Fruit fly (Drosophila melanogaster) whole organism, embryonic: ENCODE data around the gene NaPi-III.

ENCODE experiments used
- Asciz ChIP-seq: fragments of 200-800 bp; sonication (Bioruptor generic); optimal IDR thresholded peaks from 2 replicates; lab custom pipeline; 2017; ENCODE audit warnings: missing biosample characterization, mild to moderate bottlenecking, missing genetic modification characterization, missing genetic modification reagents
- Atf3 ChIP-seq: fragments of 200-800 bp; sonication (Bioruptor generic); optimal IDR thresholded peaks from 3 replicates; lab custom pipeline; 2016; ENCODE audit warnings: missing biosample characterization, missing genetic modification characterization
- B-H2 ChIP-seq: fragments of 200-800 bp; sonication (Bioruptor generic); optimal IDR thresholded peaks from 2 replicates; lab custom pipeline; 2018; ENCODE audit warnings: missing biosample characterization, mild to moderate bottlenecking, missing genetic modification characterization
- BtbVII ChIP-seq: fragments of 200-800 bp; sonication (Bioruptor generic); optimal IDR thresholded peaks from 3 replicates; lab custom pipeline; 2017; ENCODE audit warnings: missing biosample characterization, mild to moderate bottlenecking, missing genetic modification characterization
- CG11085 ChIP-seq: fragments of 200-800 bp; sonication (Bioruptor generic); IDR thresholded peaks from 2 replicates; pipeline ENCODE4 v1.3.6; 2022; ENCODE audit warnings: missing biosample characterization, missing genetic modification characterization
- CG12155 ChIP-seq: fragments of 200-800 bp; sonication (Bioruptor generic); optimal IDR thresholded peaks from 3 replicates; lab custom pipeline; 2016; ENCODE audit warnings: missing biosample characterization, missing genetic modification characterization
- CG12299 ChIP-seq: fragments of 200-800 bp; sonication (Bioruptor generic); optimal IDR thresholded peaks from 2 replicates; lab custom pipeline; 2018; ENCODE audit warnings: missing biosample characterization, mild to moderate bottlenecking, missing genetic modification characterization
- CG12769 ChIP-seq: fragments of 200-800 bp; sonication (Bioruptor generic); optimal IDR thresholded peaks from 2 replicates; lab custom pipeline; 2019; ENCODE audit warnings: missing biosample characterization, mild to moderate bottlenecking, missing genetic modification characterization, moderate library complexity
- CG13287 ChIP-seq: fragments of 200-800 bp; sonication (Bioruptor generic); IDR thresholded peaks from 2 replicates; pipeline ENCODE4 v1.3.6; 2022; ENCODE audit warnings: missing biosample characterization, missing genetic modification characterization; ENCODE audit not compliant: partially characterized antibody
- CG14965 ChIP-seq: fragments of 200-800 bp; sonication (Bioruptor generic); optimal IDR thresholded peaks from 2 replicates; lab custom pipeline; 2016; ENCODE audit warnings: missing biosample characterization, missing genetic modification characterization, borderline replicate concordance
- CG15514 ChIP-seq: fragments of 200-800 bp; sonication (Bioruptor generic); optimal IDR thresholded peaks from 3 replicates; lab custom pipeline; 2017; ENCODE audit warnings: missing biosample characterization, missing genetic modification characterization, mild to moderate bottlenecking, moderate library complexity, missing genetic modification reagents
- CG15601 ChIP-seq: fragments of 200-800 bp; sonication (Bioruptor generic); optimal IDR thresholded peaks from 3 replicates; lab custom pipeline; 2019; ENCODE audit warnings: missing biosample characterization, mild to moderate bottlenecking, missing genetic modification characterization, moderate library complexity
- CG1602 ChIP-seq: fragments of 200-800 bp; sonication (Bioruptor generic); optimal IDR thresholded peaks from 3 replicates; lab custom pipeline; 2016; ENCODE audit warnings: missing biosample characterization, missing genetic modification characterization
- CG16813 ChIP-seq: fragments of 200-800 bp; sonication (Bioruptor generic); IDR thresholded peaks from 3 replicates; pipeline ENCODE4 v1.3.6; 2022; ENCODE audit warnings: missing biosample characterization, missing genetic modification characterization; ENCODE audit not compliant: partially characterized antibody
- CG17802 ChIP-seq: fragments of 200-800 bp; sonication (Bioruptor generic); optimal IDR thresholded peaks from 2 replicates; lab custom pipeline; 2018; ENCODE audit warnings: missing biosample characterization, mild to moderate bottlenecking, missing genetic modification characterization, moderate library complexity
- CG18262 ChIP-seq: fragments of 200-800 bp; optimal IDR thresholded peaks from 3 replicates; lab custom pipeline; 2019; ENCODE audit warnings: missing biosample characterization, mild to moderate bottlenecking, missing genetic modification characterization, moderate library complexity
- CG3407 ChIP-seq: fragments of 200-800 bp; sonication (Bioruptor generic); optimal IDR thresholded peaks from 2 replicates; lab custom pipeline; 2018; ENCODE audit warnings: missing biosample characterization, mild to moderate bottlenecking, missing genetic modification characterization
- CG34224 ChIP-seq: fragments of 200-800 bp; sonication (Bioruptor generic); IDR thresholded peaks from 3 replicates; pipeline ENCODE4 v1.3.6; 2022; ENCODE audit warnings: missing biosample characterization, missing genetic modification characterization; ENCODE audit not compliant: partially characterized antibody
- CG3726 ChIP-seq: fragments of 200-800 bp; sonication (Bioruptor generic); IDR thresholded peaks from 3 replicates; pipeline ENCODE4, ENCODE4 v1.3.6; 2022; ENCODE audit warnings: missing biosample characterization, missing genetic modification characterization
- CG4617 ChIP-seq: fragments of 200-800 bp; sonication (Bioruptor generic); optimal IDR thresholded peaks from 3 replicates; lab custom pipeline; 2016; ENCODE audit warnings: missing biosample characterization, missing genetic modification characterization, borderline replicate concordance
- CG5180 ChIP-seq: fragments of 200-800 bp; sonication (Bioruptor generic); optimal IDR thresholded peaks from 3 replicates; lab custom pipeline; 2017; ENCODE audit warnings: missing biosample characterization, missing genetic modification characterization, mild to moderate bottlenecking, moderate library complexity, missing genetic modification reagents
- CG5245 ChIP-seq: fragments of 200-800 bp; sonication (Bioruptor generic); optimal IDR thresholded peaks from 3 replicates; lab custom pipeline; 2016; ENCODE audit warnings: missing biosample characterization, missing genetic modification characterization
- CG7372 ChIP-seq: fragments of 200-800 bp; sonication (Bioruptor generic); IDR thresholded peaks from 2 replicates; pipeline ENCODE4 v1.3.6; 2022; ENCODE audit warnings: missing biosample characterization, missing genetic modification characterization
- CG8281 ChIP-seq: fragments of 200-800 bp; sonication (Bioruptor generic); optimal IDR thresholded peaks from 2 replicates; lab custom pipeline; 2018; ENCODE audit warnings: missing biosample characterization, mild to moderate bottlenecking, missing genetic modification characterization, moderate library complexity
- CG8478 ChIP-seq: fragments of >200 bp; optimal IDR thresholded peaks from 2 replicates; lab custom pipeline; 2018
- CG9437 ChIP-seq: fragments of 200-800 bp; sonication (Bioruptor generic); optimal IDR thresholded peaks from 2 replicates; lab custom pipeline; 2018; ENCODE audit warnings: missing biosample characterization, mild to moderate bottlenecking, missing genetic modification characterization
- CHES-1-like ChIP-seq: fragments of 200-800 bp; sonication (Bioruptor generic); optimal IDR thresholded peaks from 2 replicates; lab custom pipeline; 2016; ENCODE audit warnings: missing biosample characterization, missing genetic modification characterization
- Gug ChIP-seq: fragments of 200-800 bp; sonication (Bioruptor generic); IDR thresholded peaks from 4 replicates; pipeline ENCODE4 v1.3.6; 2022; ENCODE audit warnings: missing biosample characterization, missing genetic modification characterization
- Hr78 ChIP-seq, 2 experiments: fragments of 200-800 bp in 1 of 2; fragments of >200 bp in 1 of 2; sonication (Bioruptor generic) in 1 of 2; optimal IDR thresholded peaks; 2 replicates each; lab custom pipeline; 2017 to 2019; ENCODE audit warnings: missing biosample characterization in 2 of 2, missing genetic modification characterization in 2 of 2, mild to moderate bottlenecking in 1 of 2, moderate library complexity in 1 of 2
- Med ChIP-seq: fragments of 200-800 bp; sonication (Bioruptor generic); peaks from one replicate; lab custom pipeline; 2016; ENCODE audit warnings: missing biosample characterization, missing genetic modification characterization, mild to moderate bottlenecking, inconsistent platforms, moderate library complexity
- NfI ChIP-seq: fragments of 200-800 bp; sonication (Bioruptor generic); optimal IDR thresholded peaks from 3 replicates; lab custom pipeline; 2018; ENCODE audit warnings: missing biosample characterization, mild to moderate bottlenecking, missing genetic modification characterization, moderate library complexity
- Rx ChIP-seq: fragments of 200-800 bp; sonication (Bioruptor generic); IDR thresholded peaks from 2 replicates; pipeline ENCODE4 v1.3.6; 2022; ENCODE audit warnings: missing biosample characterization, missing genetic modification characterization
- Tbp ChIP-seq: fragments of >200 bp; optimal IDR thresholded peaks from 2 replicates; lab custom pipeline; 2018; ENCODE audit warnings: missing biosample characterization, missing genetic modification characterization
- abd-A ChIP-seq: fragments of 200-800 bp; sonication (Bioruptor generic); optimal IDR thresholded peaks from 3 replicates; lab custom pipeline; 2019; ENCODE audit warnings: missing biosample characterization, mild to moderate bottlenecking, missing genetic modification characterization, moderate library complexity
- aop ChIP-seq: fragments of 200-800 bp; sonication (Bioruptor generic); IDR thresholded peaks from 2 replicates; pipeline ENCODE4 v1.3.6; 2022; ENCODE audit warnings: missing biosample characterization, missing genetic modification characterization
- bigmax ChIP-seq: fragments of 200-800 bp; sonication (Bioruptor generic); optimal IDR thresholded peaks from 2 replicates; lab custom pipeline; 2018; ENCODE audit warnings: missing biosample characterization, mild to moderate bottlenecking, missing genetic modification characterization
- br ChIP-seq: fragments of >200 bp; optimal IDR thresholded peaks from 2 replicates; lab custom pipeline; 2017
- crc ChIP-seq: fragments of 200-800 bp; sonication (Bioruptor generic); optimal IDR thresholded peaks from 2 replicates; lab custom pipeline; 2016; ENCODE audit warnings: missing biosample characterization, missing genetic modification characterization
- crp ChIP-seq, 2 experiments: fragments of 200-800 bp; sonication (Bioruptor generic); optimal IDR thresholded peaks; 2 replicates in 1 of 2; 3 replicates in 1 of 2; lab custom pipeline; 2017; ENCODE audit warnings: missing biosample characterization in 2 of 2, missing genetic modification characterization in 2 of 2, mild to moderate bottlenecking in 1 of 2, moderate library complexity in 1 of 2
- fru ChIP-seq: fragments of >200 bp; optimal IDR thresholded peaks from 2 replicates; lab custom pipeline; 2017
- inv ChIP-seq: fragments of 200-800 bp; sonication (Bioruptor generic); IDR thresholded peaks from 2 replicates; pipeline ENCODE4 v1.3.6; 2022; ENCODE audit warnings: missing biosample characterization, missing genetic modification characterization; ENCODE audit not compliant: partially characterized antibody
- nerfin-1 ChIP-seq: fragments of 200-800 bp; sonication (Bioruptor generic); optimal IDR thresholded peaks from 3 replicates; lab custom pipeline; 2019; ENCODE audit warnings: missing biosample characterization, mild to moderate bottlenecking, missing genetic modification characterization, moderate library complexity
- odd ChIP-seq: fragments of 200-800 bp; sonication (Bioruptor generic); optimal IDR thresholded peaks from 2 replicates; lab custom pipeline; 2017; ENCODE audit warnings: missing biosample characterization, mild to moderate bottlenecking, missing genetic modification characterization
- pfk ChIP-seq: fragments of 200-800 bp; sonication (Bioruptor generic); optimal IDR thresholded peaks from 2 replicates; lab custom pipeline; 2018; ENCODE audit warnings: missing biosample characterization, mild to moderate bottlenecking, missing genetic modification characterization, moderate library complexity
- rib ChIP-seq: fragments of 200-800 bp; sonication (Bioruptor generic); IDR thresholded peaks from 2 replicates; pipeline ENCODE4 v1.3.6; 2022; ENCODE audit warnings: missing biosample characterization, missing genetic modification characterization
- sens-2 ChIP-seq: fragments of 200-800 bp; sonication (Bioruptor generic); IDR thresholded peaks from 2 replicates; pipeline ENCODE4 v1.3.6; 2022; ENCODE audit warnings: missing biosample characterization, missing genetic modification characterization
- seq ChIP-seq: fragments of 200-800 bp; sonication (Bioruptor generic); IDR thresholded peaks from 2 replicates; pipeline ENCODE4 v1.3.6; 2022; ENCODE audit warnings: missing biosample characterization, missing genetic modification characterization
- ttk ChIP-seq: fragments of 200-800 bp; sonication (Bioruptor generic); IDR thresholded peaks from 2 replicates; pipeline ENCODE4 v2.1.2; 2022; ENCODE audit warnings: missing biosample characterization, missing genetic modification characterization
- tx ChIP-seq: fragments of 200-800 bp; sonication (Bioruptor generic); optimal IDR thresholded peaks from 2 replicates; lab custom pipeline; 2016; ENCODE audit warnings: missing biosample characterization, missing genetic modification characterization

The NaPi-III gene

DNA sequence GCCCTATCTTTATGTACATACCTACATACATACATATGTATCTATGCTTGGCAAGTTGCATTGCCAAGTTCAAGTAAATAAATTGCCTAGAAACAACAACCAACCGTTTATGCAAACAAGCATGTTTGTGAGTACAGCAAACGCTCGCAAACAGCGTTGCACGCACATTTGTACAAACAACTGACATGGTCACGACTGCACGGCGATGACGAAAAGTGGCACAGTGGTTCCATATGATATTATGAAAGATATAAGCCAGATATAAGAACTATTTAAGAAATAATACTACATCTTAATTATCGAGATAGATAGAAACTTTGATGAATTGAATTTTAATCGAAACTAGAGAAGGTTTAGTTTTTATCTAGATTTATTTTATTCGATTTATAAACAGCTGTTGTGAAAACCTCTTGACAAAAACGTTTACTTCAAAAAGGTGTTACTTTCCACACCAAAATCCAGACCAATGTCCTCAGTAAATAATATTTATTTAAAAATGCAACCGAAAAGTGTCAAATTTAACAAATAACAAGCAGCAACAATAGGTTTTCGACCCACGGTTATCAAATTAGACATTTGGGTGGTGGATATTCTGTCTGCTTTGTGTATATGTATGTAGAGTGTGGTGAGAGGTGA lies 33.2 kb upstream of the NaPi-III start (continued):
- TF ChIP-seq BtbVII (peak; percentile 78), CG12769 (tag; lab: Kevin White, UChicago) (peak; percentile 3), CG17802 (tag; lab: Kevin White, UChicago) (peak; percentile 3), CG16813 (GFP tag; lab: Robert Waterston, UW) (peak; percentile 49; the same call in 1 of the 3 replicates), CG8281 (peak; percentile 66), Tbp (GFP tag; lab: Kevin White, UChicago) (no peak), CG18262 (peak; percentile 98), ttk (GFP tag; lab: Robert Waterston, UW) (peak; percentile 57), Rx (GFP tag; lab: Robert Waterston, UW) (peak; percentile 32), CG8478 (lab: Kevin White, UChicago) (no peak), Gug (GFP tag; lab: Robert Waterston, UW) (peak; percentile 54; the same call in 3 of the 4 replicates), odd (peak; percentile 96), CG7372 (GFP tag; lab: Robert Waterston, UW) (peak; percentile 72; the same call in 1 of the 2 replicates), fru (lab: Kevin White, UChicago) (no peak), tx (peak; percentile 80), Hr78 (GFP tag; optimal IDR thresholded peaks at IDR 0.05; lab: Kevin White, UChicago) (peak in 1 of 2 experiments; percentile 87), CG11085 (no peak), CG15601 (tag; lab: Kevin White, UChicago) (peak; percentile 88), CG5180 (GFP tag; lab: Kevin White, UChicago) (peak; percentile 86), rib (GFP tag; lab: Robert Waterston, UW) (no peak), pfk (GFP tag; lab: Kevin White, UChicago) (peak; percentile 30), CG15514 (GFP tag; lab: Kevin White, UChicago) (peak; percentile 68), br (no peak), CG1602 (GFP tag; lab: Kevin White, UChicago) (peak; percentile 87), CG14965 (peak; percentile 65), seq (GFP tag; lab: Robert Waterston, UW) (peak; percentile 85), B-H2 (GFP tag; lab: Kevin White, UChicago) (no peak), CG3726 (GFP tag; lab: Robert Waterston, UW) (no peak; the same call in 1 of the 3 replicates), CG13287 (GFP tag; lab: Robert Waterston, UW) (peak; percentile 47; the same call in 1 of the 2 replicates), inv (GFP tag; lab: Robert Waterston, UW) (no peak; the same call in 1 of the 2 replicates), NfI (peak; percentile 89), CG12299 (tag; lab: Kevin White, UChicago) (peak; percentile 80), CG12155 (peak; percentile 84), CHES-1-like (GFP tag; lab: Kevin White, UChicago) (peak; percentile 75), Asciz (GFP tag; lab: Kevin White, UChicago) (peak; percentile 91), CG5245 (GFP tag; lab: Kevin White, UChicago) (peak; percentile 68), CG9437 (GFP tag; lab: Kevin White, UChicago) (peak; percentile 96), CG34224 (GFP tag; lab: Robert Waterston, UW) (no peak), crp (GFP tag; optimal IDR thresholded peaks at IDR 0.05; lab: Kevin White, UChicago) (peak; percentile 27 to 62), nerfin-1 (tag; lab: Kevin White, UChicago) (peak; percentile 59), CG3407 (peak; percentile 81), Med (GFP tag; lab: Kevin White, UChicago) (peak; percentile 86), CG4617 (GFP tag; lab: Kevin White, UChicago) (peak; percentile 64), abd-A (tag; lab: Kevin White, UChicago) (peak; percentile 10), crc (GFP tag; lab: Kevin White, UChicago) (peak; percentile 61), aop (peak; percentile 22; the same call in 1 of the 2 replicates), bigmax (GFP tag; lab: Kevin White, UChicago) (no peak), sens-2 (GFP tag; lab: Robert Waterston, UW) (peak; percentile 63), Atf3 (GFP tag; lab: Kevin White, UChicago) (peak; percentile 73)
